Fruit fly (Drosophila melanogaster) whole organism, embryonic: ENCODE data around the gene Dpm2.

Experiments used
- Awh ChIP-seq: fragments of 200-800 bp; sonication (Bioruptor generic); IDR thresholded peaks from 2 replicates; pipeline ENCODE4, ENCODE4 v1.3.6; 2022; ENCODE audit warnings: missing biosample characterization, missing genetic modification characterization
- B-H1 ChIP-seq: fragments of 200-800 bp; sonication (Bioruptor generic); IDR thresholded peaks from 3 replicates; pipeline ENCODE4 v1.3.6; 2022; ENCODE audit warnings: missing biosample characterization, missing genetic modification characterization
- Bdp1 ChIP-seq: fragments of 200-800 bp; sonication (Bioruptor generic); optimal IDR thresholded peaks from 3 replicates; lab custom pipeline; 2016; ENCODE audit warnings: missing biosample characterization, missing genetic modification characterization
- CG11093 ChIP-seq: fragments of 200-800 bp; sonication (Bioruptor generic); IDR thresholded peaks from 3 replicates; pipeline ENCODE4 v1.3.6; 2022; ENCODE audit warnings: missing biosample characterization, missing genetic modification characterization
- CG11247 ChIP-seq: fragments of 200-800 bp; sonication (Bioruptor generic); IDR thresholded peaks from 2 replicates; pipeline ENCODE4 v1.3.6; 2022; ENCODE audit warnings: missing biosample characterization, missing genetic modification characterization
- CG11560 ChIP-seq: fragments of 200-800 bp; sonication (Bioruptor generic); IDR thresholded peaks from 3 replicates; pipeline ENCODE4 v1.3.6; 2022; ENCODE audit warnings: missing biosample characterization, missing genetic modification characterization
- CG14667 ChIP-seq: fragments of 200-800 bp; sonication (Bioruptor generic); IDR thresholded peaks from 2 replicates; pipeline ENCODE4 v1.3.6; 2022; ENCODE audit warnings: missing biosample characterization, missing genetic modification characterization
- CG14710 ChIP-seq: fragments of 200-800 bp; sonication (Bioruptor generic); optimal IDR thresholded peaks from 3 replicates; lab custom pipeline; 2019; ENCODE audit warnings: missing biosample characterization, mild to moderate bottlenecking, missing genetic modification characterization, moderate library complexity
- CG1529 ChIP-seq: fragments of 200-800 bp; sonication (Bioruptor generic); optimal IDR thresholded peaks from 3 replicates; lab custom pipeline; 2018; ENCODE audit warnings: missing biosample characterization, missing genetic modification characterization
- CG16813 ChIP-seq: fragments of 200-800 bp; sonication (Bioruptor generic); IDR thresholded peaks from 3 replicates; pipeline ENCODE4 v1.3.6; 2022; ENCODE audit warnings: missing biosample characterization, missing genetic modification characterization; ENCODE audit not compliant: partially characterized antibody
- CG16815 ChIP-seq: fragments of 200-800 bp; sonication (Bioruptor generic); optimal IDR thresholded peaks from 3 replicates; lab custom pipeline; 2017; ENCODE audit warnings: missing biosample characterization, mild to moderate bottlenecking, missing genetic modification characterization
- CG17612 ChIP-seq: fragments of 200-800 bp; sonication (Bioruptor generic); IDR thresholded peaks from 2 replicates; pipeline ENCODE4 v1.3.6; 2022; ENCODE audit warnings: missing biosample characterization, missing genetic modification characterization
- CG2116 ChIP-seq: fragments of 200-800 bp; sonication (Bioruptor generic); optimal IDR thresholded peaks from 3 replicates; lab custom pipeline; 2018; ENCODE audit warnings: missing biosample characterization, mild to moderate bottlenecking, missing genetic modification characterization
- CG2875 ChIP-seq: fragments of 200-800 bp; sonication (Bioruptor generic); optimal IDR thresholded peaks from 2 replicates; lab custom pipeline; 2017; ENCODE audit warnings: missing biosample characterization, mild to moderate bottlenecking, missing genetic modification characterization, missing genetic modification reagents
- CG4730 ChIP-seq: fragments of 200-800 bp; sonication (Bioruptor generic); IDR thresholded peaks from 2 replicates; pipeline ENCODE4 v1.3.6; 2022; ENCODE audit warnings: missing biosample characterization, missing genetic modification characterization
- CG5245 ChIP-seq: fragments of 200-800 bp; sonication (Bioruptor generic); optimal IDR thresholded peaks from 3 replicates; lab custom pipeline; 2016; ENCODE audit warnings: missing biosample characterization, missing genetic modification characterization
- CG7963 ChIP-seq: fragments of 200-800 bp; sonication (Bioruptor generic); IDR thresholded peaks from 3 replicates; pipeline ENCODE4 v1.3.6; 2022; ENCODE audit warnings: missing biosample characterization, missing genetic modification characterization; ENCODE audit not compliant: partially characterized antibody
- CG8478 ChIP-seq: fragments of >200 bp; optimal IDR thresholded peaks from 2 replicates; lab custom pipeline; 2018
- E2f2 ChIP-seq: fragments of 200-800 bp; sonication (Bioruptor generic); IDR thresholded peaks from 2 replicates; pipeline ENCODE4 v1.3.6; 2022; ENCODE audit warnings: missing biosample characterization, missing genetic modification characterization
- Fer1 ChIP-seq: fragments of 200-800 bp; sonication (Bioruptor generic); optimal IDR thresholded peaks from 2 replicates; lab custom pipeline; 2017; ENCODE audit warnings: missing biosample characterization, mild to moderate bottlenecking, missing genetic modification characterization
- Gsc ChIP-seq: fragments of 200-800 bp; sonication (Bioruptor generic); IDR thresholded peaks from 2 replicates; pipeline ENCODE4 v1.3.6; 2022; ENCODE audit warnings: missing biosample characterization, missing genetic modification characterization
- HLH4C ChIP-seq: fragments of 200-800 bp; sonication (Bioruptor generic); IDR thresholded peaks from 3 replicates; pipeline ENCODE4 v1.3.6; 2022; ENCODE audit warnings: missing biosample characterization, missing genetic modification characterization; ENCODE audit not compliant: partially characterized antibody
- Hmx ChIP-seq: fragments of 200-800 bp; sonication (Bioruptor generic); optimal IDR thresholded peaks from 2 replicates; lab custom pipeline; 2016; ENCODE audit warnings: missing biosample characterization, missing genetic modification characterization
- Hsf ChIP-seq: fragments of 200-800 bp; sonication (Bioruptor generic); optimal IDR thresholded peaks from 3 replicates; lab custom pipeline; 2016; ENCODE audit warnings: missing biosample characterization, missing genetic modification characterization
- NFAT ChIP-seq: fragments of 200-800 bp; sonication (Bioruptor generic); IDR thresholded peaks from 2 replicates; pipeline ENCODE4 v1.3.6; 2022; ENCODE audit warnings: missing biosample characterization, missing genetic modification characterization
- Optix ChIP-seq: fragments of 200-800 bp; sonication (Bioruptor generic); IDR thresholded peaks from 3 replicates; pipeline ENCODE4 v1.3.6; 2022; ENCODE audit warnings: missing biosample characterization, missing genetic modification characterization
- Poxn ChIP-seq: fragments of 200-800 bp; sonication (Bioruptor generic); IDR thresholded peaks from 2 replicates; pipeline ENCODE4 v1.3.6; 2022; ENCODE audit warnings: missing biosample characterization, missing genetic modification characterization
- Sin3A ChIP-seq: fragments of >200 bp; optimal IDR thresholded peaks from 2 replicates; lab custom pipeline; 2018
- Vsx1 ChIP-seq: fragments of 200-800 bp; sonication (Bioruptor generic); optimal IDR thresholded peaks from 2 replicates; lab custom pipeline; 2017; ENCODE audit warnings: missing biosample characterization, mild to moderate bottlenecking, missing genetic modification characterization, missing genetic modification reagents
- dm ChIP-seq: fragments of 200-800 bp; sonication (Bioruptor generic); optimal IDR thresholded peaks from 3 replicates; lab custom pipeline; 2016; ENCODE audit warnings: missing biosample characterization, missing genetic modification characterization
- ems ChIP-seq: fragments of 200-800 bp; sonication (Bioruptor generic); optimal IDR thresholded peaks from 3 replicates; lab custom pipeline; 2016; ENCODE audit warnings: missing biosample characterization, missing genetic modification characterization
- exex ChIP-seq: fragments of 200-800 bp; sonication (Bioruptor generic); optimal IDR thresholded peaks from 4 replicates; lab custom pipeline; 2018; ENCODE audit warnings: missing biosample characterization, mild to moderate bottlenecking, missing genetic modification characterization, moderate library complexity
- gfzf ChIP-seq: fragments of 200-800 bp; sonication (Bioruptor generic); optimal IDR thresholded peaks from 2 replicates; lab custom pipeline; 2016; ENCODE audit warnings: missing biosample characterization, mild to moderate bottlenecking, missing genetic modification characterization, moderate library complexity
- her ChIP-seq: fragments of 200-800 bp; sonication (Bioruptor generic); optimal IDR thresholded peaks from 2 replicates; lab custom pipeline; 2016; ENCODE audit warnings: missing biosample characterization, missing genetic modification characterization
- jigr1 ChIP-seq: fragments of 200-800 bp; sonication (Bioruptor generic); IDR thresholded peaks from 3 replicates; pipeline ENCODE4 v1.3.6; 2022; ENCODE audit warnings: missing biosample characterization, missing genetic modification characterization
- lmd ChIP-seq: fragments of 200-800 bp; sonication (Bioruptor generic); IDR thresholded peaks from 2 replicates; pipeline ENCODE4 v1.3.6; 2022; ENCODE audit warnings: missing biosample characterization, missing genetic modification characterization
- luna ChIP-seq: fragments of 200-800 bp; sonication (Bioruptor generic); optimal IDR thresholded peaks from 2 replicates; lab custom pipeline; 2016; ENCODE audit warnings: missing biosample characterization, missing genetic modification characterization
- mld ChIP-seq: fragments of 200-800 bp; sonication (Bioruptor generic); IDR thresholded peaks from 3 replicates; pipeline ENCODE4 v1.3.6; 2022; ENCODE audit warnings: missing biosample characterization, missing genetic modification characterization; ENCODE audit not compliant: partially characterized antibody
- nmo ChIP-seq: fragments of 200-800 bp; sonication (Bioruptor generic); optimal IDR thresholded peaks from 2 replicates; lab custom pipeline; 2018; ENCODE audit warnings: missing biosample characterization, mild to moderate bottlenecking, missing genetic modification characterization, moderate library complexity
- pb ChIP-seq: fragments of 200-800 bp; sonication (Bioruptor generic); optimal IDR thresholded peaks from 3 replicates; lab custom pipeline; 2016; ENCODE audit warnings: missing biosample characterization, missing genetic modification characterization
- pfk ChIP-seq: fragments of 200-800 bp; sonication (Bioruptor generic); optimal IDR thresholded peaks from 2 replicates; lab custom pipeline; 2018; ENCODE audit warnings: missing biosample characterization, mild to moderate bottlenecking, missing genetic modification characterization, moderate library complexity
- phol ChIP-seq: fragments of 200-800 bp; sonication (Bioruptor generic); optimal IDR thresholded peaks from 3 replicates; lab custom pipeline; 2018; ENCODE audit warnings: missing biosample characterization, mild to moderate bottlenecking, missing genetic modification characterization, moderate library complexity
- psq ChIP-seq: fragments of 200-800 bp; sonication (Bioruptor generic); optimal IDR thresholded peaks from 2 replicates; lab custom pipeline; 2017; ENCODE audit warnings: missing biosample characterization, missing genetic modification characterization
- sim ChIP-seq: fragments of 200-800 bp; sonication (Bioruptor generic); IDR thresholded peaks from 2 replicates; pipeline ENCODE4 v1.3.6; 2022; ENCODE audit warnings: missing biosample characterization, missing genetic modification characterization
- sisA ChIP-seq: fragments of 200-800 bp; sonication (Bioruptor generic); IDR thresholded peaks from 2 replicates; pipeline ENCODE4 v1.3.6; 2022; ENCODE audit warnings: missing biosample characterization, missing genetic modification characterization
- so ChIP-seq: fragments of 200-800 bp; sonication (Bioruptor generic); IDR thresholded peaks from 3 replicates; pipeline ENCODE4 v1.3.6; 2022; ENCODE audit warnings: missing biosample characterization, missing genetic modification characterization
- stc ChIP-seq: fragments of 200-800 bp; sonication (Bioruptor generic); IDR thresholded peaks from 2 replicates; pipeline ENCODE4 v1.3.6; 2022; ENCODE audit warnings: missing biosample characterization, missing genetic modification characterization
- toy ChIP-seq: fragments of 200-800 bp; sonication (Bioruptor generic); IDR thresholded peaks from 2 replicates; pipeline ENCODE4 v1.3.6; 2022; ENCODE audit warnings: missing biosample characterization, missing genetic modification characterization
- tup ChIP-seq: fragments of 200-800 bp; sonication (Bioruptor generic); optimal IDR thresholded peaks from 2 replicates; lab custom pipeline; 2016; ENCODE audit warnings: missing biosample characterization, mild to moderate bottlenecking, missing genetic modification characterization, moderate library complexity
- tx ChIP-seq: fragments of 200-800 bp; sonication (Bioruptor generic); optimal IDR thresholded peaks from 2 replicates; lab custom pipeline; 2016; ENCODE audit warnings: missing biosample characterization, missing genetic modification characterization
- zen2 ChIP-seq: fragments of 200-800 bp; sonication (Bioruptor generic); IDR thresholded peaks from 3 replicates; pipeline ENCODE4 v1.3.6; 2022; ENCODE audit warnings: missing biosample characterization, missing genetic modification characterization; ENCODE audit not compliant: partially characterized antibody
- zf30C ChIP-seq: fragments of 200-800 bp; sonication (Bioruptor generic); optimal IDR thresholded peaks from 3 replicates; lab custom pipeline; 2018; ENCODE audit warnings: missing biosample characterization, mild to moderate bottlenecking, missing genetic modification characterization

Gene Dpm2

dm6 chr3L:3300345-3300744 is 19.0 kb upstream of the Dpm2 start (continued):
- peak; percentile 25 for TF ChIP-seq Bdp1 (GFP tag; lab: Kevin White, UChicago)
- no peak for TF ChIP-seq Sin3A
- TF ChIP-seq sim: 0 out of 2 replicates have a peak, but pooled peaks have one; percentile 55
- TF ChIP-seq sisA (GFP tag; lab: Robert Waterston, UW): peak; percentile 63
- TF ChIP-seq CG16815: peak; percentile 6
- 0 out of 2 replicates have a peak, but pooled peaks have one; percentile 39 for TF ChIP-seq Gsc (GFP tag; lab: Robert Waterston, UW)
- TF ChIP-seq stc: peak; percentile 57; the same call in 1 of the 2 replicates
- no peak for TF ChIP-seq Poxn (GFP tag; lab: Robert Waterston, UW)
- peak; percentile 8 for TF ChIP-seq ems (GFP tag; lab: Kevin White, UChicago)
- TF ChIP-seq CG8478 (lab: Kevin White, UChicago): no peak
- no peak for TF ChIP-seq luna (GFP tag; lab: Kevin White, UChicago)
- no peak for TF ChIP-seq gfzf (GFP tag; lab: Kevin White, UChicago)
- TF ChIP-seq CG7963 (GFP tag; lab: Robert Waterston, UW): no peak
- peak; percentile 28 for TF ChIP-seq CG1529 (GFP tag; lab: Kevin White, UChicago)
- TF ChIP-seq Fer1 (GFP tag; lab: Kevin White, UChicago): no peak
- TF ChIP-seq Optix (GFP tag; lab: Robert Waterston, UW): peak; percentile 45; the same call in 1 of the 3 replicates
- TF ChIP-seq jigr1: no peak
- TF ChIP-seq HLH4C (GFP tag; lab: Robert Waterston, UW): no peak
- TF ChIP-seq CG2875 (GFP tag; lab: Kevin White, UChicago): peak; percentile 50
- no peak for TF ChIP-seq her (GFP tag; lab: Kevin White, UChicago)
- TF ChIP-seq CG14667: peak; percentile 56
- TF ChIP-seq Hmx (GFP tag; lab: Kevin White, UChicago): no peak
- TF ChIP-seq lmd: peak; percentile 60
- no peak for TF ChIP-seq dm (GFP tag; lab: Kevin White, UChicago)
- no peak for TF ChIP-seq CG16813 (GFP tag; lab: Robert Waterston, UW)
- peak; percentile 60 for TF ChIP-seq CG14710 (tag; lab: Kevin White, UChicago)
- TF ChIP-seq CG2116 (GFP tag; lab: Kevin White, UChicago): no peak
- peak; percentile 52 for TF ChIP-seq nmo (GFP tag; lab: Kevin White, UChicago)
- 0 out of 3 replicates have a peak, but pooled peaks have one; percentile 7 for TF ChIP-seq CG11560 (tag; lab: Robert Waterston, UW)
- peak; percentile 23 for TF ChIP-seq Vsx1
- TF ChIP-seq B-H1 (GFP tag; lab: Robert Waterston, UW): peak; percentile 74
- TF ChIP-seq so (GFP tag; lab: Robert Waterston, UW): peak; percentile 68; the same call in 2 of the 3 replicates
- TF ChIP-seq CG17612 (GFP tag; lab: Robert Waterston, UW): no peak
- TF ChIP-seq E2f2 (GFP tag; lab: Robert Waterston, UW): peak; percentile 43; the same call in 1 of the 2 replicates
- TF ChIP-seq zen2 (GFP tag; lab: Robert Waterston, UW): no peak
- peak; percentile 46 for TF ChIP-seq Hsf (GFP tag; lab: Kevin White, UChicago)
- no peak for TF ChIP-seq toy (GFP tag; lab: Robert Waterston, UW)
- no peak for TF ChIP-seq tx (GFP tag; lab: Kevin White, UChicago)
- peak; percentile 65 for TF ChIP-seq CG4730 (GFP tag; lab: Robert Waterston, UW)
- TF ChIP-seq CG11247 (GFP tag; lab: Robert Waterston, UW): no peak
- TF ChIP-seq zf30C (GFP tag; lab: Kevin White, UChicago): no peak
- TF ChIP-seq psq (GFP tag; lab: Kevin White, UChicago): no peak
- peak; percentile 76 for TF ChIP-seq Awh (GFP tag; lab: Robert Waterston, UW)
- TF ChIP-seq pb: peak; percentile 8
- TF ChIP-seq NFAT (GFP tag; lab: Robert Waterston, UW): no peak
- no peak for TF ChIP-seq tup
- no peak for TF ChIP-seq exex
- no peak for TF ChIP-seq pfk (GFP tag; lab: Kevin White, UChicago)
- TF ChIP-seq CG11093 (GFP tag; lab: Robert Waterston, UW): peak; percentile 57; the same call in 2 of the 3 replicates
- no peak for TF ChIP-seq mld
- peak; percentile 47 for TF ChIP-seq CG5245 (GFP tag; lab: Kevin White, UChicago)
- peak; percentile 70 for TF ChIP-seq phol (tag; lab: Kevin White, UChicago)
